Worm (Caenorhabditis elegans) whole organism, mixed stage, embryonic: ENCODE measurements around the gene T11F8.5.

Source experiments
- bed-3 ChIP-seq: fragments of 200-800 bp; sonication (Bioruptor generic); optimal IDR thresholded peaks from 3 replicates; lab custom pipeline; 2018; ENCODE audit warnings: mild to moderate bottlenecking, missing genetic modification characterization, moderate library complexity, missing compliant biosample characterization
- ces-1 ChIP-seq: fragments of 150-350 bp; optimal IDR thresholded peaks from 2 replicates; lab custom pipeline; 2014; ENCODE audit warnings: missing biosample characterization, missing genetic modification reagents, missing genetic modification characterization
- mab-5 ChIP-seq: fragments of 150-350 bp; optimal IDR thresholded peaks from 2 replicates; lab custom pipeline; 2014; ENCODE audit warnings: missing biosample characterization, missing genetic modification characterization
- nhr-237 ChIP-seq: fragments of 150-350 bp; optimal IDR thresholded peaks from 2 replicates; lab custom pipeline; 2014; ENCODE audit warnings: missing biosample characterization, missing genetic modification characterization
- pha-4 ChIP-seq: fragments of 150-350 bp; optimal IDR thresholded peaks from 2 replicates; lab custom pipeline; 2018; ENCODE audit warnings: missing biosample characterization, missing genetic modification reagents, missing genetic modification characterization
- unc-39 ChIP-seq: fragments of 150-350 bp; optimal IDR thresholded peaks from 2 replicates; lab custom pipeline; 2014; ENCODE audit warnings: missing biosample characterization, missing genetic modification characterization
- unc-62 ChIP-seq: fragments of 150-350 bp; optimal IDR thresholded peaks from 2 replicates; lab custom pipeline; 2014; ENCODE audit warnings: missing biosample characterization, missing genetic modification reagents, missing genetic modification characterization

ce11 chrIV:5452667-5453066 lies 30.2 kb upstream of the T11F8.5 start, which contains the start of gene Y4C6A.4:
- TF ChIP-seq pha-4 (no peak), ces-1 (no peak), mab-5 (tag; lab: Kevin White, UChicago) (no peak), unc-39 (tag; lab: Kevin White, UChicago) (no peak), unc-62 (no peak), nhr-237 (tag; lab: Kevin White, UChicago) (no peak), bed-3 (GFP tag; lab: Kevin White, UChicago) (no peak)
